Worm (Caenorhabditis elegans) whole organism, mixed stage, embryonic: ENCODE measurements around the gene F19G12.3.

ENCODE experiments used
- M03D4.4 ChIP-seq: sonication (generic microtip); optimal IDR thresholded peaks from 2 replicates; lab custom pipeline; 2017; ENCODE audit warnings: mild to moderate bottlenecking, missing genetic modification characterization, missing compliant biosample characterization
- bed-3 ChIP-seq: fragments of 200-800 bp; sonication (Bioruptor generic); optimal IDR thresholded peaks from 3 replicates; lab custom pipeline; 2018; ENCODE audit warnings: mild to moderate bottlenecking, missing genetic modification characterization, moderate library complexity, missing compliant biosample characterization
- blmp-1 ChIP-seq: fragments of 150-350 bp; optimal IDR thresholded peaks from 2 replicates; lab custom pipeline; 2014; ENCODE audit warnings: missing biosample characterization, missing genetic modification characterization
- elt-1 ChIP-seq: sonication (generic microtip); optimal IDR thresholded peaks from 2 replicates; lab custom pipeline; 2017; ENCODE audit warnings: missing genetic modification characterization, mild to moderate bottlenecking, missing compliant biosample characterization, antibody characterized with exemption, moderate library complexity, borderline replicate concordance; ENCODE audit not compliant: insufficient read depth
- ham-2 ChIP-seq: fragments of 200-800 bp; sonication (Bioruptor generic); optimal IDR thresholded peaks from 2 replicates; lab custom pipeline; 2018; ENCODE audit warnings: mild to moderate bottlenecking, missing genetic modification characterization, missing compliant biosample characterization
- lsy-2 ChIP-seq: fragments of 150-350 bp; optimal IDR thresholded peaks from 2 replicates; lab custom pipeline; 2014; ENCODE audit warnings: missing biosample characterization, missing genetic modification characterization
- mls-2 ChIP-seq: sonication (generic microtip); optimal IDR thresholded peaks from 2 replicates; lab custom pipeline; 2016; ENCODE audit warnings: mild to moderate bottlenecking, missing genetic modification characterization, moderate library complexity, missing compliant biosample characterization
- nhr-2 ChIP-seq: fragments of 150-350 bp; optimal IDR thresholded peaks from 2 replicates; lab custom pipeline; 2014; ENCODE audit warnings: missing biosample characterization, missing genetic modification characterization
- nhr-237 ChIP-seq: fragments of 150-350 bp; optimal IDR thresholded peaks from 2 replicates; lab custom pipeline; 2014; ENCODE audit warnings: missing biosample characterization, missing genetic modification characterization
- pha-4 ChIP-seq: fragments of 150-350 bp; optimal IDR thresholded peaks from 2 replicates; lab custom pipeline; 2018; ENCODE audit warnings: missing biosample characterization, missing genetic modification reagents, missing genetic modification characterization
- snpc-4 ChIP-seq: fragments of 150-350 bp; optimal IDR thresholded peaks from 2 replicates; lab custom pipeline; 2014; ENCODE audit warnings: missing biosample characterization, missing genetic modification characterization
- unc-120 ChIP-seq: sonication (generic microtip); optimal IDR thresholded peaks from 2 replicates; lab custom pipeline; 2017; ENCODE audit warnings: missing genetic modification characterization, missing compliant biosample characterization; ENCODE audit not compliant: poor library complexity, severe bottlenecking
- zip-8 ChIP-seq: fragments of 150-350 bp; optimal IDR thresholded peaks from 2 replicates; lab custom pipeline; 2014; ENCODE audit warnings: missing biosample characterization, missing genetic modification characterization

Gene F19G12.3

ce11 chrX:1472880-1473279, 48.3 kb downstream of the F19G12.3 start, which contains the start of gene D1005.5:
Gene D1005.5, minus strand, starts transcription at chrX:1472980.
- no peak for TF ChIP-seq nhr-2 (tag; lab: Kevin White, UChicago)
- TF ChIP-seq blmp-1 (tag; lab: Kevin White, UChicago): no peak
- no peak for TF ChIP-seq ham-2 (GFP tag; lab: Kevin White, UChicago)
- TF ChIP-seq lsy-2 (tag; lab: Kevin White, UChicago): no peak
- no peak for TF ChIP-seq mls-2
- TF ChIP-seq pha-4 (tag; lab: Kevin White, UChicago): no peak
- no peak for TF ChIP-seq nhr-237 (tag; lab: Kevin White, UChicago)
- no peak for TF ChIP-seq M03D4.4 (tag; lab: Kevin White, UChicago)
- no peak for TF ChIP-seq zip-8 (tag; lab: Kevin White, UChicago)
- TF ChIP-seq bed-3 (GFP tag; lab: Kevin White, UChicago): no peak

ce11 chrX:1473794-1474193, 49.2 kb downstream of the F19G12.3 start:
- TF ChIP-seq snpc-4 (tag; lab: Kevin White, UChicago) (no peak), unc-120 (tag; lab: Kevin White, UChicago) (no peak), zip-8 (tag; lab: Kevin White, UChicago) (no peak), elt-1 (tag; lab: Kevin White, UChicago) (no peak)
